Fruit fly (Drosophila melanogaster): Measurements from ENCODE around the gene CG3457.

The CG3457 gene

dm6 chrX:2184563-2184962 lies 3.1 kb upstream of the CG3457 start, which contains the start of the genes Nmd3 and CG17776:
TSS of gene Nmd3 (minus strand) at chrX:2184668.
TSS of gene CG17776 (plus strand) at chrX:2184725.
- no peak for TF ChIP-seq CTCF (optimal IDR thresholded peaks at IDR 0.05)
- TF ChIP-seq CG8478 (optimal IDR thresholded peaks at IDR 0.05), result no peak

- TF ChIP-seq CTCF (optimal IDR thresholded peaks at IDR 0.05), result no peak
Measured at dm6 chrX:2186555-2186954, 1.1 kb upstream of the CG3457 start, which contains the start of gene CG17777. TSS of gene CG17777 (plus strand) at chrX:2186855.

dm6 chrX:2188888-2189287 lies 1.3 kb downstream of the CG3457 start, which contains the start of gene Mct1:
TSS of gene Mct1 (plus strand) at chrX:2189188.
- TF ChIP-seq CG8478 (optimal IDR thresholded peaks at IDR 0.05) (no peak), CTCF (optimal IDR thresholded peaks at IDR 0.05) (no peak)

dm6 chrX:2191896-2192295 lies 4.3 kb downstream of the CG3457 start:
- TF ChIP-seq CG8478 (optimal IDR thresholded peaks at IDR 0.05) (no peak), CTCF (optimal IDR thresholded peaks at IDR 0.05) (no peak)

dm6 chrX:2193158-2193557 lies 5.5 kb downstream of the CG3457 start:
- TF ChIP-seq CTCF (optimal IDR thresholded peaks at IDR 0.05) (no peak), CG8478 (optimal IDR thresholded peaks at IDR 0.05) (no peak)

dm6 chrX:2193809-2194207 lies 6.2 kb downstream of the CG3457 start, which contains the start of gene CG14053:
TSS of gene CG14053 (minus strand) at chrX:2193909.
- TF ChIP-seq CTCF (optimal IDR thresholded peaks at IDR 0.05) (no peak), CG8478 (optimal IDR thresholded peaks at IDR 0.05) (no peak)

- no peak for TF ChIP-seq CTCF (optimal IDR thresholded peaks at IDR 0.05)
- TF ChIP-seq CG8478 (optimal IDR thresholded peaks at IDR 0.05), result no peak
Measured at dm6 chrX:2194208-2195094, 6.8 kb downstream of the CG3457 start.

- TF ChIP-seq CG8478 (optimal IDR thresholded peaks at IDR 0.05) (no peak), CTCF (optimal IDR thresholded peaks at IDR 0.05) (no peak)
Measured at dm6 chrX:2196086-2196732, 8.6 kb downstream of the CG3457 start.

dm6 chrX:2197414-2198271 lies 10.0 kb downstream of the CG3457 start:
- TF ChIP-seq CG8478 (optimal IDR thresholded peaks at IDR 0.05) (no peak), CTCF (optimal IDR thresholded peaks at IDR 0.05) (no peak)

dm6 chrX:2198272-2198571 lies 10.6 kb downstream of the CG3457 start:
- no peak for TF ChIP-seq CTCF (optimal IDR thresholded peaks at IDR 0.05)
- TF ChIP-seq CG8478 (optimal IDR thresholded peaks at IDR 0.05), result no peak

dm6 chrX:2199303-2199702 lies 11.7 kb downstream of the CG3457 start:
- no peak for TF ChIP-seq CTCF (optimal IDR thresholded peaks at IDR 0.05)
- TF ChIP-seq CG8478 (optimal IDR thresholded peaks at IDR 0.05), result no peak

dm6 chrX:2203766-2204165 lies 16.1 kb downstream of the CG3457 start, which contains the start of gene FarO:
TSS of gene FarO (minus strand) at chrX:2203866.
- no peak for TF ChIP-seq CG8478 (optimal IDR thresholded peaks at IDR 0.05)
- no peak for TF ChIP-seq CTCF (optimal IDR thresholded peaks at IDR 0.05)

- TF ChIP-seq CTCF (optimal IDR thresholded peaks at IDR 0.05), result no peak
- TF ChIP-seq CG8478 (optimal IDR thresholded peaks at IDR 0.05), result no peak
Measured at dm6 chrX:2208641-2209241, 21.1 kb downstream of the CG3457 start.

dm6 chrX:2212327-2212820 lies 24.8 kb downstream of the CG3457 start:
- TF ChIP-seq CTCF (optimal IDR thresholded peaks at IDR 0.05), result no peak
- no peak for TF ChIP-seq CG8478 (optimal IDR thresholded peaks at IDR 0.05)
